Worm (Caenorhabditis elegans) whole organism, L3 larva: ENCODE data around the gene T19D7.5.

ENCODE experiments used
- egl-27 ChIP-seq: sonication (generic microtip); optimal IDR thresholded peaks from 4 replicates; lab custom pipeline; 2017; ENCODE audit warnings: missing biosample characterization, missing genetic modification reagents, missing genetic modification characterization
- elt-2 ChIP-seq: sonication (generic microtip); optimal IDR thresholded peaks from 2 replicates; lab custom pipeline; 2016; ENCODE audit warnings: missing genetic modification reagents, mild to moderate bottlenecking, missing genetic modification characterization, missing compliant biosample characterization
- elt-3 ChIP-seq, 3 experiments: fragments of 150-350 bp in 1 of 3; sonication (generic microtip) in 2 of 3; optimal IDR thresholded peaks; 2 replicates in 2 of 3; 4 replicates in 1 of 3; lab custom pipeline; 2014 to 2017; ENCODE audit warnings: missing biosample characterization in 3 of 3, missing genetic modification characterization in 3 of 3
- lin-39 ChIP-seq: fragments of 150-350 bp; optimal IDR thresholded peaks from 2 replicates; lab custom pipeline; 2018; ENCODE audit warnings: missing biosample characterization, missing genetic modification reagents, missing genetic modification characterization
- nhr-11 ChIP-seq: fragments of 150-350 bp; optimal IDR thresholded peaks from 2 replicates; lab custom pipeline; 2014; ENCODE audit warnings: missing biosample characterization, missing genetic modification characterization
- nhr-12 ChIP-seq: fragments of 150-350 bp; optimal IDR thresholded peaks from 2 replicates; lab custom pipeline; 2014; ENCODE audit warnings: missing biosample characterization, missing genetic modification characterization
- nhr-237 ChIP-seq: fragments of 150-350 bp; optimal IDR thresholded peaks from 2 replicates; lab custom pipeline; 2014; ENCODE audit warnings: missing biosample characterization, missing genetic modification characterization
- pqm-1 ChIP-seq: fragments of 150-350 bp; optimal IDR thresholded peaks from 2 replicates; lab custom pipeline; 2017; ENCODE audit warnings: missing biosample characterization, missing genetic modification characterization, inconsistent platforms
- snpc-4 ChIP-seq: fragments of 150-350 bp; optimal IDR thresholded peaks from 2 replicates; lab custom pipeline; 2014; ENCODE audit warnings: missing biosample characterization, missing genetic modification characterization
- tbx-2 ChIP-seq: sonication (generic microtip); optimal IDR thresholded peaks from 2 replicates; lab custom pipeline; 2016; ENCODE audit warnings: mild to moderate bottlenecking, missing genetic modification characterization, missing compliant biosample characterization
- unc-39 ChIP-seq: sonication (generic microtip); optimal IDR thresholded peaks from 4 replicates; lab custom pipeline; 2017; ENCODE audit warnings: missing biosample characterization, missing genetic modification characterization
- ztf-11 ChIP-seq: fragments of 150-350 bp; optimal IDR thresholded peaks from 2 replicates; lab custom pipeline; 2014; ENCODE audit warnings: missing biosample characterization, missing genetic modification characterization
- ztf-4 ChIP-seq: fragments of 150-350 bp; optimal IDR thresholded peaks from 2 replicates; lab custom pipeline; 2014; ENCODE audit warnings: missing biosample characterization, missing genetic modification characterization

DNA sequence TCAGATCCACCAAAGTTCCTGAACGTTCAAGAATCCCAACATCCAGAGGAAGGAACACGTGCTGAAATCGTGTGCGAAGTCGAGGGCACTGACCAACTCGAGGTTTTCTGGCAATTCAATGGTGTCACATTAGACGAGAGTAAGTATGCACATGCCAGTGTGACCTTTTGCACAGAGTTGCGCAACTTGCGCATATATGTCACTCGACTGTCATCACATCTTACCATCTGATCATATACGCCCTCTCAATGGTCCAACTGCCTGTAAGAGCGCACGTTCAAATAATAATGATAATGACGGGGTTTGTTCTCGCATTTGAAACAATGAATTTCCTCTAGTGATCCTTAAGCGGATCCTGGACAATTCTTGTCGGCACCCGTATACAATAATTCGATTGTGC is 30.2 kb upstream of the T19D7.5 start:
- TF ChIP-seq elt-3 (tag; optimal IDR thresholded peaks at IDR 0.05; lab: Kevin White, UChicago) (no peak), nhr-237 (no peak), egl-27 (tag; lab: Kevin White, UChicago) (no peak), ztf-11 (tag; lab: Kevin White, UChicago) (no peak), unc-39 (no peak), nhr-11 (tag; lab: Kevin White, UChicago) (no peak), lin-39 (tag; lab: Kevin White, UChicago) (no peak), ztf-4 (tag; lab: Kevin White, UChicago) (no peak), snpc-4 (no peak), nhr-12 (tag; lab: Kevin White, UChicago) (no peak), elt-2 (tag; lab: Kevin White, UChicago) (no peak), pqm-1 (tag; lab: Kevin White, UChicago) (no peak), tbx-2 (no peak)
